Worm (Caenorhabditis elegans): ENCODE results near the gene nfx-1.

nfx-1 gene

ce11 chrIII:6415306-6415973, 40.3 kb downstream of the nfx-1 start, which contains the start of gene nas-4 (continued):
- TF ChIP-seq somi-1 (GFP tag; optimal IDR thresholded peaks at IDR 0.05) (no peak), snpc-3.4 (tag; optimal IDR thresholded peaks at IDR 0.05) (no peak), ceh-27 (GFP tag; optimal IDR thresholded peaks at IDR 0.05) (peak; percentile 35), ceh-79 (tag; optimal IDR thresholded peaks at IDR 0.05) (no peak), F49E8.2 (tag; optimal IDR thresholded peaks at IDR 0.05; ENCODE audit: insufficient read depth) (no peak), F23B12.7 (tag; optimal IDR thresholded peaks at IDR 0.05; ENCODE audit: insufficient read depth) (no peak), let-607 (tag; optimal IDR thresholded peaks at IDR 0.05) (peak in 1 of 2 experiments; percentile 13), hrde-1 (tag; optimal IDR thresholded peaks at IDR 0.05; ENCODE audit: borderline replicate concordance) (no peak), lin-40 (tag; optimal IDR thresholded peaks at IDR 0.05) (peak; percentile 29), cebp-2 (GFP tag; IDR thresholded peaks at IDR 0.05) (peak; percentile 5; the same call in 1 of the 2 replicates), rcor-1 (GFP tag; IDR thresholded peaks at IDR 0.05) (no peak), dpl-1 (GFP tag; optimal IDR thresholded peaks at IDR 0.05) (no peak), B0019.2 (GFP tag; conservative IDR thresholded peaks at IDR 0.05) (no peak), rec-8 (tag; optimal IDR thresholded peaks at IDR 0.05) (no peak), B0035.1 (tag; optimal IDR thresholded peaks at IDR 0.05) (peak; percentile 75), F57C9.4 (tag; optimal IDR thresholded peaks at IDR 0.05) (no peak), F57A8.1 (GFP tag; optimal IDR thresholded peaks at IDR 0.05) (no peak), sea-2 (GFP tag; IDR thresholded peaks at IDR 0.05) (no peak), ztf-25 (GFP tag; IDR thresholded peaks at IDR 0.05) (no peak), hlh-12 (tag; optimal IDR thresholded peaks at IDR 0.05) (no peak)

ce11 chrIII:6418254-6418653, 43.1 kb downstream of the nfx-1 start:
- TF ChIP-seq F52B5.7 (tag; optimal IDR thresholded peaks at IDR 0.05): no peak
- 0 out of 2 replicates have a peak, but pooled peaks have one; percentile 6 for TF ChIP-seq nfyb-1 (GFP tag; IDR thresholded peaks at IDR 0.05)
- TF ChIP-seq madf-3 (GFP tag; IDR thresholded peaks at IDR 0.05): 0 out of 2 replicates have a peak, but pooled peaks have one; percentile 18
- no peak for TF ChIP-seq ceh-27 (GFP tag; optimal IDR thresholded peaks at IDR 0.05)
- TF ChIP-seq K12H6.12 (tag; optimal IDR thresholded peaks at IDR 0.05): no peak
- peak; percentile 41 for TF ChIP-seq ztf-26 (tag; optimal IDR thresholded peaks at IDR 0.05)
- 0 out of 2 replicates have a peak, but pooled peaks have one; percentile 35 for TF ChIP-seq hsf-1 (GFP tag; IDR thresholded peaks at IDR 0.05)

DNA sequence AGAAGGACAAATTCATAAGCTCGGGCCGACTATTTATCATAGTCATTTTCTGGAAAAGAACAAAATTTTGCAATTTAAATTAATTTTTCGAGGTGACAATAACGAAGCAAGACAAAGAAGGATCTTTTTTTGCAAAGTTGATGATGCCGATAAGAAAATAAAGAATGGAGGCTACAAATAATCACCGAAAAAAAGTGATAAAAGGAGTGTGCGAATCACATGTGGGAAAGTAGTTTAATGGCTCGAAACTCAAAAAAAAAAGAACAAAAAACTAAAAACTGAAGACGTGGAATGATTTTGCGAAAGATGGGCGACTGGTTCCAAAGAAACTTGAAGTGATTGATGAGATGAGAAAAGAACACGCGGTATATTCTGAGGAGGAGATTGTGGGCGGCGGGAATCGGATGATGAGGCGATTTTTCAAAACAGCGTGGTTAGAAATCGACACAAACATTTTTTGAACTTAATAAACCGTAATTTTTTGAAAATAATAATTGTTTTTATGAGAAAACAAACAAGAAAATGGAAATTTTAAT, 44.3 kb downstream of the nfx-1 start, which contains the start of gene atgl-1:
Gene atgl-1 (minus strand): TSS at position 51 of the 536 bp plus-strand sequence.
- peak; percentile 12 for TF ChIP-seq nhr-80 (tag; optimal IDR thresholded peaks at IDR 0.05)
- TF ChIP-seq lin-26 (GFP tag; IDR thresholded peaks at IDR 0.05): 0 out of 2 replicates have a peak, but pooled peaks have one; percentile 23
- no peak for TF ChIP-seq madf-10 (tag; optimal IDR thresholded peaks at IDR 0.05)

ce11 chrIII:6420201-6420600, 45.0 kb downstream of the nfx-1 start:
- TF ChIP-seq somi-1 (GFP tag; optimal IDR thresholded peaks at IDR 0.05): peak; percentile 18
- TF ChIP-seq pha-4 (tag; optimal IDR thresholded peaks at IDR 0.05): no peak
- TF ChIP-seq rec-8 (tag; optimal IDR thresholded peaks at IDR 0.05): no peak
- no peak for TF ChIP-seq nfya-1 (tag; optimal IDR thresholded peaks at IDR 0.05; ENCODE audit: borderline replicate concordance, insufficient read depth)
- no peak for TF ChIP-seq unc-130 (GFP tag; optimal IDR thresholded peaks at IDR 0.05)
- TF ChIP-seq F55B11.4 (tag; optimal IDR thresholded peaks at IDR 0.05; ENCODE audit: borderline replicate concordance, insufficient read depth): no peak
- TF ChIP-seq ama-1 (optimal IDR thresholded peaks at IDR 0.05): peak; percentile 2
- no peak for TF ChIP-seq ama-1 (GFP tag; optimal IDR thresholded peaks at IDR 0.05)
- TF ChIP-seq zfh-2 (GFP tag; conservative IDR thresholded peaks at IDR 0.05): no peak
- TF ChIP-seq ceh-91 (GFP tag; IDR thresholded peaks at IDR 0.05): no peak
- TF ChIP-seq lin-26 (GFP tag; IDR thresholded peaks at IDR 0.05): 0 out of 2 replicates have a peak, but pooled peaks have one; percentile 25
- no peak for TF ChIP-seq nhr-120 (GFP tag; IDR thresholded peaks at IDR 0.05)
- no peak for TF ChIP-seq egl-18 (GFP tag; IDR thresholded peaks at IDR 0.05)

Measured in whole organism, young adult.